Fruit fly (Drosophila melanogaster) S2 (cell line): ENCODE data around the gene wap.

ENCODE experiments used
- CG8478 ChIP-seq: fragments of >200 bp; optimal IDR thresholded peaks from 2 replicates; lab custom pipeline; 2018
- CTCF ChIP-seq, 2 experiments: fragments of >200 bp; optimal IDR thresholded peaks; 2 replicates each; lab custom pipeline; 2018

wap gene

DNA sequence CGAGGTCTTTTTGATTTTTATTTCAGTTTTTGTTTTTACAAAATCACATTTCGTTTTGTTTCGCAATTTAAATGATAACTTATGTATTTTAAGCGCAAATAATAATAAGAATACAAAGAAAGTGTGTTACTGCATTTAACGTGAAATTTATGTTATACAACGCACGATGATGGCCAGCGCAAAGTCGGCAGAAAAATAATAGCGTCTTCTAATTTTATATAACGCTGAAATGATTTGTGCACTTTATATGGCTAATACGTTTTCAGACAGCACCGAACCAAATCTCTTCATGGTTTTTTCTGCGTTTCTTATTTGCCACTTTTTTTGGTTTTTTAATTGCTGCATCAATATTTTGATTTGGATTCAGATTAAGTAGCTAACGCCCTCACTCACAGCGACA, 19.7 kb upstream of the wap start:
- TF ChIP-seq CG8478 (lab: Kevin White, UChicago) = no peak
- TF ChIP-seq CTCF (optimal IDR thresholded peaks at IDR 0.05; lab: Kevin White, UChicago) = no peak

DNA sequence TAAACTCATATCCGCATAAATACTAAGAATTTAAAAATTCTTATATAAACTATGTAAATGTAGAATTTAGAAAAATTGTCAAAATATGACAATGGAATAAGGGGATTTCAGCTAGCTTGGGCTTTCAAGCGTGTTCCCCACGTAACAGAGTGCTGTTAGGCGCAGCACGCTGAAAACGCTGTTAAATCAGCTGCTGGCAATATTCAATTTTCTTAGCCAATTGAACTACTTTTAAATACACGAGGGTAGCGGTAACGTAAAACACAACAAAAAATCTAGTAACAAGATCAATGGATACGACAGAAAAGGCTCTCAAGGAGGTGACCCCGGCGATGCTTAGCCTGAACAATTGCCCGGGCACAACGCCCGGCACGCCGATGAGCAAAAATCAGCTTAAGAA, 18.3 kb upstream of the wap start, which contains the start of gene CG14618:
TSS of gene CG14618 (plus strand) at position 179 of the 400 bp plus-strand sequence.
- TF ChIP-seq CTCF (optimal IDR thresholded peaks at IDR 0.05; lab: Kevin White, UChicago) = no peak
- TF ChIP-seq CG8478 (lab: Kevin White, UChicago) = no peak

- TF ChIP-seq CTCF (optimal IDR thresholded peaks at IDR 0.05; lab: Kevin White, UChicago) (no peak), CG8478 (lab: Kevin White, UChicago) (no peak)
Observed at dm6 chrX:22471819-22472218, 16.6 kb upstream of the wap start, which contains the start of gene CG14613. TSS of gene CG14613 (minus strand) at chrX:22472021.

- TF ChIP-seq CG8478 (lab: Kevin White, UChicago) = no peak
- no peak for TF ChIP-seq CTCF (optimal IDR thresholded peaks at IDR 0.05; lab: Kevin White, UChicago)
Observed at dm6 chrX:22461218-22461760, 6.1 kb upstream of the wap start.

DNA sequence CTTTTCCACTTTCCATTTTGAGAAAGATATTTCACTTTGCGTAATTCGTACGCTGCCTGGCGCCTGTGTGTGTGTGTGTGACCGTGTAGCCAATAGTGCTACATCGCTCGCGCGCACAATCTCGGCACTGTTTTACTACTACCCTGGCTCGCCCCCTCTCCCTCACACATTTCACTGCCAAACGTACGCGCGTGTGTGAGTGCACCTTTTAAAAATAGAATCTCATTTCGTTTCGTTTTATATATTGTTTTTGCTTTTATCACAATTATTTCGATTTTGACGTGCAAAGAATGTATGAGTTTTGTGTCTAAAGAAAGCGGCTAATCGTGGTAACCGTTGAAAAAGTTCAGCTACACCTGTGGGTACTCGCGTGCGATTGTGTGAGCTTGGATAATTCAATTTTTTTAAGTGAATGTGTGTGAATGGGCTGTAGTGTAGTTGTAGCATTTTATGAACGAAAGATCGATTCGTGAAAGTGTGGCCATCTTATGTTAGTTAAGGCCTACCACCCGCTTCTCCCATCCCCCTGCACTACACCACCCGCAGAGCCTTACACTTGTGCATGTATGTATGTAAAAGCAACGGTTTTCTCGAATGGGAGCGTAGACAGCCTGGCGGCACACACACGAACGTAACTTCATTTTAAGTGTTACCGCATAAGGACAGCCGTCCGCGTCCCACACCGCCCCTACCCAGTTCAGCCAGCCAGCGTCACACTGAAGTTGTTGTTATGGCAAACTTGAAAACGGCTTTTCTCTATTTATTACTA, 1.1 kb upstream of the wap start:
- no peak for TF ChIP-seq CTCF (optimal IDR thresholded peaks at IDR 0.05; lab: Kevin White, UChicago)
- no peak for TF ChIP-seq CG8478 (lab: Kevin White, UChicago)

DNA sequence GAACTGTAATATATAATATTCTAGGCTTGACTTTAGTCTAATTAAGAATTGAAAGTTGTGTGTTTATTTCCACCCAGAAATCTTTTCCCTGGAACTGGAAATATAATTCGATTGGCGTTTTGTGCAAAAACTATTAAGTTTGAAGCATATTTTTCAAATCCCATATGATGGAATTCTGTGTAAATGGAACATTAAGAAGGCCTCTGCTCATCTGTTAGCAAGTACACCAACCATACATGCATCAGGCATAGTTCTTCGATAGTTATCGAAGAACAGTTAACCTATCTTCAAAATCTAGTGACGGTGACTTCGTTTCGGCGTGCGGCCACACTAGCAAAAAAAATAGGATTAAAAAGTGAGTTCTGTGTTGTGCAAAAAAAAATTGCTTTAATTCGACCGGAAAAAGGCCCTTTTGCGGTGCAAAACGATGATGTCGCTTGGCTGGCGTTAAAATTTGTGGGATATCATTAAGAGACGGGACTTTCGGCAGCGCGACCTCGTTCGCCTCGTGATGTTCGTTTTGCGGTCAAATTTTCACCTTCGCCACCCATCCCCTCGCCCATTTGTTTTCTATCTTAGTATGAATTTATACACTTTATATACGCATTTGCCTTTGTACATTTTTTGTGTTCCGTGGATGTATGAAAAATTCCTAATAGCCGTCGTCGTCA, 422 bp upstream of the wap start, which contains the start of gene Usp2:
TSS of gene Usp2 (plus strand) at position 295 of the 671 bp plus-strand sequence.
- TF ChIP-seq CTCF (optimal IDR thresholded peaks at IDR 0.05; lab: Kevin White, UChicago) = peak; percentile 14 to 34
- TF ChIP-seq CG8478 (lab: Kevin White, UChicago) = no peak

dm6 chrX:22449191-22449787, 5.9 kb downstream of the wap start, which contains the start of the genes CG14615 and tilB:
TSS of gene CG14615 (minus strand) at chrX:22449491.
TSS of gene tilB (plus strand) at chrX:22449737.
- TF ChIP-seq CG8478 (lab: Kevin White, UChicago) (no peak), CTCF (optimal IDR thresholded peaks at IDR 0.05; lab: Kevin White, UChicago) (no peak)

- TF ChIP-seq CG8478 (lab: Kevin White, UChicago) (no peak), CTCF (optimal IDR thresholded peaks at IDR 0.05; lab: Kevin White, UChicago) (no peak)
Observed at dm6 chrX:22443954-22444910, 11.0 kb downstream of the wap start, which contains the start of gene CG14621. TSS of gene CG14621 (plus strand) at chrX:22444227.

DNA sequence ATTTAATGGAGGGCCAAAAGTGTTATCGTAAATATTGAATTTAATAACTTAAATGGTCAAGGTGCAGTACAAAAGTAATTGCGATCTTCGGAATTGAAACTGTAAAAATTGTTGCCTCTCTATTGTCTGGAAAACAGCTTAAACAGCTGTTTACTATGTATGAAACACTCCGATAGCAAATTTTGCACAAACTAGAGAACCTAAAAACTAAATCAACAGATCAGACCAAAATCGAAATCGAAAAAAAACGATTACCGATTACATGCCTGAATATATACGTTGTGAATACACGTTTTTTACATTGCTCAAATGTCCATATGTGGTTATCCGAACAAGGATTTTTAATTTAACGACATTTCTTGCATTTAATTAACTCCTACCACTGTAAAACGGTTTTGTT, 11.7 kb downstream of the wap start:
- TF ChIP-seq CTCF (optimal IDR thresholded peaks at IDR 0.05; lab: Kevin White, UChicago) (no peak), CG8478 (lab: Kevin White, UChicago) (no peak)

DNA sequence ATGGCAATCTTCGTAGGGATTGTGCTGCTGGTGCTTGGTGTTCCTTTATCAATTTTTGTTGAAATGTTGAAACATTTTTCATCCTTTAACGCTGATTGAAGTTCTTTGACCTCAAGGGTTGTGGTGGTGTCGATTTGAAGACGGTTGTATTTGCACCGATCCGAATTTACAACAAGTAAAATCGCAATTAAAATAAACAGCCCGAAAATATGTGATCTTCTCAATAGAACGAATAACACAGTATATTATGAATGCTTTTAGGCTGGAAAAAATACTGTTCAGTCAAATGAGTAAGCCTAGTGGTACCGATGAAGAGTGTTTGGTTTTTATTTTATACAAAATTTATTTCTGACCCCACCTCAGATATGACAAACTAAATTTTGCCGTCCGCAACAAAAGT, 12.2 kb downstream of the wap start:
- TF ChIP-seq CTCF (optimal IDR thresholded peaks at IDR 0.05; lab: Kevin White, UChicago) (peak in 1 of 2 experiments; percentile 15), CG8478 (lab: Kevin White, UChicago) (no peak)

dm6 chrX:22432929-22433605, 22.2 kb downstream of the wap start:
- peak; percentile 85 for TF ChIP-seq CG8478 (lab: Kevin White, UChicago)
